Worm (Caenorhabditis elegans): ENCODE measurements around the gene slc-25A32.

Gene slc-25A32

ce11 chrII:8276057-8276456 is at the start of gene slc-25A32, which contains the start of gene gei-14:
Gene slc-25A32 (plus strand): TSS chrII:8276298.
Gene gei-14 (minus strand): TSS chrII:8276231.
- TF ChIP-seq pha-4 (tag; optimal IDR thresholded peaks at IDR 0.05) (no peak), nhr-120 (GFP tag; IDR thresholded peaks at IDR 0.05) (no peak), fkh-3 (tag; optimal IDR thresholded peaks at IDR 0.05) (no peak), snpc-4 (GFP tag; optimal IDR thresholded peaks at IDR 0.05) (no peak), snpc-4 (tag; optimal IDR thresholded peaks at IDR 0.05) (peak in 3 of 4 experiments; percentile 22 to 47 (median 29)), tlf-1 (GFP tag; optimal IDR thresholded peaks at IDR 0.05) (peak; percentile 50), hmg-1.2 (GFP tag; IDR thresholded peaks at IDR 0.05) (peak; percentile 36), F33H1.4 (GFP tag; IDR thresholded peaks at IDR 0.05) (peak; percentile 92), snpc-1.1 (tag; optimal IDR thresholded peaks at IDR 0.05; ENCODE audit: insufficient read depth) (peak; percentile 0), cebp-1 (GFP tag; IDR thresholded peaks at IDR 0.05) (no peak), cebp-1 (tag; optimal IDR thresholded peaks at IDR 0.05) (peak; percentile 30), lsy-27 (tag; optimal IDR thresholded peaks at IDR 0.05; ENCODE audit: borderline replicate concordance, insufficient read depth) (no peak), efl-1 (GFP tag; optimal IDR thresholded peaks at IDR 0.05) (peak; percentile 88), ztf-18 (tag; optimal IDR thresholded peaks at IDR 0.05) (no peak), Y95B8A.8 (GFP tag; IDR thresholded peaks at IDR 0.05) (no peak), Y67H2A.10 (GFP tag; conservative IDR thresholded peaks at IDR 0.05) (no peak), ceh-91 (GFP tag; IDR thresholded peaks at IDR 0.05) (peak; percentile 87), him-1 (tag; optimal IDR thresholded peaks at IDR 0.05) (peak; percentile 73), C17E4.6 (GFP tag; IDR thresholded peaks at IDR 0.05) (no peak), nfya-2 (GFP tag; IDR thresholded peaks at IDR 0.05) (no peak), ceh-100 (GFP tag; IDR thresholded peaks at IDR 0.05) (0 out of 2 replicates have a peak, but pooled peaks have one; percentile 31), bed-2 (GFP tag; IDR thresholded peaks at IDR 0.05) (no peak), lag-1 (GFP tag; IDR thresholded peaks at IDR 0.05) (no peak), Y53G8AR.9 (GFP tag; conservative IDR thresholded peaks at IDR 0.05) (0 out of 2 replicates have a peak, but pooled peaks have one; percentile 16), B0336.3 (GFP tag; IDR thresholded peaks at IDR 0.05) (0 out of 2 replicates have a peak, but pooled peaks have one; percentile 39), lsl-1 (GFP tag; optimal IDR thresholded peaks at IDR 0.05) (peak; percentile 94), mes-4 (tag; optimal IDR thresholded peaks at IDR 0.05) (no peak), tbp1 (GFP tag; optimal IDR thresholded peaks at IDR 0.05) (peak; percentile 35), D2030.7 (GFP tag; IDR thresholded peaks at IDR 0.05) (peak; percentile 58), let-526 (GFP tag; IDR thresholded peaks at IDR 0.05) (no peak), Y56A3A.18 (GFP tag; IDR thresholded peaks at IDR 0.05) (no peak), snpc-3.4 (tag; optimal IDR thresholded peaks at IDR 0.05) (peak; percentile 92), dpff-1 (tag; optimal IDR thresholded peaks at IDR 0.05) (no peak), F55B11.4 (tag; optimal IDR thresholded peaks at IDR 0.05; ENCODE audit: borderline replicate concordance, insufficient read depth) (no peak), athp-1 (tag; optimal IDR thresholded peaks at IDR 0.05) (peak; percentile 43), akir-1 (GFP tag; optimal IDR thresholded peaks at IDR 0.05) (no peak), hsf-1 (GFP tag; IDR thresholded peaks at IDR 0.05) (peak; percentile 64; the same call in 1 of the 2 replicates), ztf-6 (GFP tag; IDR thresholded peaks at IDR 0.05) (no peak), let-607 (tag; optimal IDR thresholded peaks at IDR 0.05) (no peak), lin-35 (GFP tag; optimal IDR thresholded peaks at IDR 0.05) (peak; percentile 50 to 75 (median 65)), xnd-1 (tag; optimal IDR thresholded peaks at IDR 0.05) (peak; percentile 75), F23B12.7 (tag; optimal IDR thresholded peaks at IDR 0.05; ENCODE audit: insufficient read depth) (no peak), ekl-4 (GFP tag; IDR thresholded peaks at IDR 0.05) (peak; percentile 69), dox-1 (GFP tag; IDR thresholded peaks at IDR 0.05) (peak; percentile 73), madf-10 (tag; optimal IDR thresholded peaks at IDR 0.05) (no peak), lin-54 (GFP tag; optimal IDR thresholded peaks at IDR 0.05) (peak; percentile 97), madf-3 (GFP tag; IDR thresholded peaks at IDR 0.05) (peak; percentile 73; the same call in 1 of the 2 replicates), ceh-58 (GFP tag; IDR thresholded peaks at IDR 0.05) (no peak)

Data from whole organism, young adult.